Fruit fly (Drosophila melanogaster): Measurements from ENCODE around the gene ND-B8.

Gene ND-B8

dm6 chr2L:4458119-4459056 is 4.0 kb downstream of the ND-B8 start, which contains the start of gene RpL27A:
RpL27A (minus strand) TSS chr2L:4458364.
- TF ChIP-seq noc (tag; optimal IDR thresholded peaks at IDR 0.05), result peak; percentile 45

DNA sequence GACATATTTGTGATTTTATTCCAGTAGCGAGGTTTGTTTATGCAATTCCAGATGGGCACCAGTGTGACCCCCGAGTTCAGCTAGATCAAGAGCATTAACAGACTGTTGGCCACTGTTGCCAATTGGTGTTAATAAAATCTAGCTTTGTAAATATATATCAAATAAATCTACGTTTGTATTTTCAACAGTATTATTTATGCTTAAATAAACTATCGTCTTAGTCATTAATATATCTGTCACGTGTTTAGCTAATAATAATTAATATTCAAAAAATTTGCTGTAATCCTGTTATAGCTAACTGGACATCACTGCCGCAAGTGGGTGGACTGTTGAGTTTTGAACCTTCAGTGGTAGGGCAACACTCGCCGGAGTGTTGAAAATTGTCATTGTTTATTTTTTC is 5.1 kb downstream of the ND-B8 start, which contains the start of the genes mRpL27 and CG15435:
mRpL27 (minus strand) TSS at position 96 of the 400 bp plus-strand sequence.
CG15435 (plus strand) TSS at position 187 of the 400 bp plus-strand sequence.
- TF ChIP-seq noc (tag; optimal IDR thresholded peaks at IDR 0.05), result peak; percentile 56

DNA sequence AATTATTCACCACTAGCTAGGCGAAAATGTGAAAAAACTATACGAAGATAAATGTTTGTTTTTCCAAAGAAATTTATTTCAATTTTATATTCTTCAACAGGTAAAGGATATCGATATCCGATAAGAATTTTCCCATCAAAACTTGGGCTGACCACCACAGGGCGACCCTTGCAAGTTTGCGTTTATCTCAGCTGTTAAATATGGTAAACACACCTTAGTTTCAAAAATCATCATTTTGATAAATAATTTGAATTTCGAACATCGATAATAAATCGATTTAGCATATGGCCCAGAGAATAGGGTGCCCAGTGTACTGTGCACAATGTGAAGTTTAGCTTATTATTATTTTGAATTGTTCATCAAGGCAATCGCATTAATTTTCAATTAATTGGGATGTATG is 8.9 kb downstream of the ND-B8 start, which contains the start of the genes CG15443 and Paris:
CG15443 (minus strand) TSS at position 125 of the 400 bp plus-strand sequence.
Paris (plus strand) TSS at position 289 of the 400 bp plus-strand sequence.
- TF ChIP-seq noc (tag; optimal IDR thresholded peaks at IDR 0.05), result no peak

- no peak for TF ChIP-seq noc (tag; optimal IDR thresholded peaks at IDR 0.05)
Observed at dm6 chr2L:4464946-4465345, 10.5 kb downstream of the ND-B8 start, which contains the start of gene FIG4. FIG4 (plus strand) TSS chr2L:4465174.

dm6 chr2L:4475422-4475821 is 21.0 kb downstream of the ND-B8 start:
- peak; percentile 78 for TF ChIP-seq noc (tag; optimal IDR thresholded peaks at IDR 0.05)

- peak; percentile 2 for TF ChIP-seq noc (tag; optimal IDR thresholded peaks at IDR 0.05)
Observed at dm6 chr2L:4476672-4477273, 22.3 kb downstream of the ND-B8 start, which contains the start of gene ine. ine (minus strand) TSS chr2L:4477022.

DNA sequence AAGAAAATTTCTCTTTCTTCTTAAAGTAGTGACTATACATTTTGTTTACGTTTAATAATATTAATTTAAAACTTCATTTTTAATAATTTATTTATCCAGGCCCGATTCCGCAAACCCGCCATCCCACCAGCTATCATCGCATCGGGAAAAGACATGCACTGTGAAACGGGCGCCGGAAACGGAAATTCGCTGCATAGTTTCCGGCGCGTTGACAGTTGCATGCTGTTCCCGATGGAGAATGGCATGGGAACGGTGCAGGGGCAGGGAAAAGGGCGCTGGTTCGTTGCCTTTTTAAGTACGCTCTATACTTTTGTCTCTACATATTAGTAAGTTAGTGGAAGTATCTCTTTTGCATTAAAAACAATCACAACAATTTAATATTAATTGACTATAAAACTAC is 23.6 kb downstream of the ND-B8 start:
- TF ChIP-seq noc (tag; optimal IDR thresholded peaks at IDR 0.05), result no peak
